Fruit fly (Drosophila melanogaster): ENCODE measurements around the gene CG15528.

CG15528 gene

DNA sequence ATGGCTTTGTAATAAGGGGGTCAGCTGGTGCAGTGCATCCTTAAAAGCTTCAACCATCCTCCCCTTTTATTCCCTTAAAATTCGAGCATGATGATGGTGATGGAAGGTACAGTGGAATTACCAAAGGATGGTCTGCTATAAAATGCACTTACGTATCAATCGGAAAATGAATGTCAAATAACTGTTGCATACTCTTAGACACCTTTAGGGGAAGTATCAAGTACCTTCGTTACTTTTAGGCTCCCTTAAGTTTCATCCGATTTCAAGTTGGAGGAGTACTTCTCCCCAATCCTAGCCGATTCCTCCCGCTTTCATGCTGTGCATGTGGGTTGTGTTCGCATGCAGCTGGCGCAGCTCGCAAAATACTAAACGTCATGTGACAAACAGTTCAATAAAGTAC lies 18.3 kb upstream of the CG15528 start:
- TF ChIP-seq CG17801 (GFP tag; optimal IDR thresholded peaks at IDR 0.05; ENCODE audit: partially characterized antibody), result no peak

dm6 chr3R:30066004-30066403 lies 14.1 kb upstream of the CG15528 start:
- no peak for TF ChIP-seq CG17801 (GFP tag; optimal IDR thresholded peaks at IDR 0.05; ENCODE audit: partially characterized antibody)

- no peak for TF ChIP-seq CG17801 (GFP tag; optimal IDR thresholded peaks at IDR 0.05; ENCODE audit: partially characterized antibody)
Observed at dm6 chr3R:30063704-30064103, 11.8 kb upstream of the CG15528 start.

dm6 chr3R:30062543-30062942 lies 10.6 kb upstream of the CG15528 start:
- no peak for TF ChIP-seq CG17801 (GFP tag; optimal IDR thresholded peaks at IDR 0.05; ENCODE audit: partially characterized antibody)

- TF ChIP-seq CG17801 (GFP tag; optimal IDR thresholded peaks at IDR 0.05; ENCODE audit: partially characterized antibody), result no peak
Observed at dm6 chr3R:30061980-30062379, 10.1 kb upstream of the CG15528 start.

dm6 chr3R:30061154-30061482 lies 9.2 kb upstream of the CG15528 start:
- peak; percentile 13 for TF ChIP-seq CG17801 (GFP tag; optimal IDR thresholded peaks at IDR 0.05; ENCODE audit: partially characterized antibody)

- TF ChIP-seq CG17801 (GFP tag; optimal IDR thresholded peaks at IDR 0.05; ENCODE audit: partially characterized antibody), result no peak
Observed at dm6 chr3R:30060451-30061153, 8.7 kb upstream of the CG15528 start.

DNA sequence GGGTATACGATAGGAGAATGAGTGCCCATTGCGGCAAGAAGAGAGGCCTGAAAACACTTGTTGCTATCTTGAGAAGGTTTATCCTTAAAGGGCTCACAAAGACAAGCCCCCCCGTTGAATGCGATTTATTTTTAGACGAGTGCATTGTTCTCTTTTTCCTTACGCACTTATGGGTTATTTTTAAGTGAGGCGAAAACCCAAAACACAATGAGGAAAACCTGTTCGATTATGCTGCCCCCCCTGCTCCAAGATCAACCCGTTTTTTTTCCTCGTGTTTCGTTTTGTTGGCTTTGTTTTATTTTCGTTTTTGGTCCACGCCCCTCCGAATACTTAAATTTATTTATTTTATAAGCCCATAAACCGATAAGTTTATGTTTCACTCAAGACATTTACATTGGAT lies 8.0 kb upstream of the CG15528 start:
- no peak for TF ChIP-seq CG17801 (GFP tag; optimal IDR thresholded peaks at IDR 0.05; ENCODE audit: partially characterized antibody)

dm6 chr3R:30058057-30058868 lies 6.4 kb upstream of the CG15528 start, which contains the start of gene sima:
TSS of gene sima (plus strand) at chr3R:30058311.
- peak; percentile 12 for TF ChIP-seq CG17801 (GFP tag; optimal IDR thresholded peaks at IDR 0.05; ENCODE audit: partially characterized antibody)

DNA sequence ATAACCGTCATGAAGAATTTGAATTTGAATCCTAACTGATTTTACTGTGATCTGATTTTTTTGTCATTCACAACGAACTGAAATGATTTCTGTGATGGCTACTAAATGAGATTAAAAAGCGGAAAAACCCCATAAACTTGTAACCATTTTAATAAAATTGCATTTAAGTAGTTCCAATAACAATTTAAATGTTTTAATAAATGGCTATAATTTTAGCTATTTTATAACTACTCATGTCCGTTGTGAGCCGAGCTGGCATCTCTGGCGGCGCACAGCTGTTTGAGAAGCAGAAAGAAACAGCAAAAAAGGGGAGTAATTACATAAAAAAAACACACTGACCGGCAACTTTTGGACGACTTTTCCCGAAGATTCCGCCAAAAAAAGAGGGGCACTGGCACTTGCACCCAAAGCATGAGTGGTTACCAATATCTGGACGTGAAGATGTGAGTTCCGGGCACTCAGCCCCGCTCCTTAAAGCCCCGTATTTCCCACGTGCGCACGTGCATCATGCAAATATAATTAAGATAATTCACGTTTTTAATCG lies 4.8 kb upstream of the CG15528 start, which contains the start of the genes CG7950 and Rpp14a:
Gene CG7950, plus strand, starts transcription at position 268 of the 544 bp plus-strand sequence.
Gene Rpp14a, plus strand, starts transcription at position 268 of the 544 bp plus-strand sequence.
- TF ChIP-seq CG17801 (GFP tag; optimal IDR thresholded peaks at IDR 0.05; ENCODE audit: partially characterized antibody), result peak; percentile 90

dm6 chr3R:30055915-30056544 lies 4.1 kb upstream of the CG15528 start, which contains the start of the genes Rpp14b and spn-A:
TSS of gene Rpp14b (plus strand) at chr3R:30055957.
TSS of gene spn-A (minus strand) at chr3R:30056037.
- TF ChIP-seq CG17801 (GFP tag; optimal IDR thresholded peaks at IDR 0.05; ENCODE audit: partially characterized antibody), result peak; percentile 8

dm6 chr3R:30052455-30053046 lies 639 bp upstream of the CG15528 start, which contains the start of gene Jasper:
TSS of gene Jasper (plus strand) at chr3R:30052514.
- TF ChIP-seq CG17801 (GFP tag; optimal IDR thresholded peaks at IDR 0.05; ENCODE audit: partially characterized antibody), result peak; percentile 41

DNA sequence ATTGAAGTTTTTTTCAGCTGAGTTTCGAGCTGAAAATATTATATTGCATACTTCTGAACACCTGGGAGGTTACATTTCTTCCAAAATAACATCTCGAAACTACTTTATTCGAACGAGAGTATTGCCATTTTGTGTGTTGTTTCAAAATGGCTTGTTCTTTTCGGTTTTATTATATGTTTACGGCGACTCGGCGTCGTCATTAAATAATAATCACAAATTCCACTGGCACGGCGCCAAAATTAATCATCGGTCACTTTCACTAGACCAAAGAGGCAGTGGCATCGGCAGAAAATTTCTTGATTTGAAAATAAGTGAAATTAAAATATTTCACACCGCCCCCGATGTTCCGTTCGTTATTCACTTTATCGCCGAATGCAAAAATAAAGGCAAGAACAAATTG lies 1.5 kb downstream of the CG15528 start:
- no peak for TF ChIP-seq CG17801 (GFP tag; optimal IDR thresholded peaks at IDR 0.05; ENCODE audit: partially characterized antibody)

- TF ChIP-seq CG17801 (GFP tag; optimal IDR thresholded peaks at IDR 0.05; ENCODE audit: partially characterized antibody), result peak; percentile 95
Observed at dm6 chr3R:30046029-30047001, 5.6 kb downstream of the CG15528 start, which contains the start of the genes RpL32 and CG7943. TSS of gene RpL32 (minus strand) at chr3R:30046161. TSS of gene CG7943 (plus strand) at chr3R:30046470.
